Worm (Caenorhabditis elegans) whole organism, L3 larva: Measurements from ENCODE around the gene rml-1.

ENCODE experiments used
- R02D3.7 ChIP-seq: fragments of 150-350 bp; optimal IDR thresholded peaks from 2 replicates; lab custom pipeline; 2014; ENCODE audit warnings: missing biosample characterization, missing genetic modification characterization
- ZK546.5 ChIP-seq: sonication (generic microtip); optimal IDR thresholded peaks from 2 replicates; lab custom pipeline; 2017; ENCODE audit warnings: missing biosample characterization, missing genetic modification characterization
- ama-1 ChIP-seq: fragments of 150-350 bp; optimal IDR thresholded peaks from 2 replicates; lab custom pipeline; 2018
- ceh-16 ChIP-seq: sonication (generic microtip); optimal IDR thresholded peaks from 2 replicates; lab custom pipeline; 2017; ENCODE audit warnings: missing biosample characterization, missing genetic modification characterization
- ceh-28 ChIP-seq: fragments of 150-350 bp; optimal IDR thresholded peaks from 2 replicates; lab custom pipeline; 2014; ENCODE audit warnings: missing biosample characterization, missing genetic modification reagents, missing genetic modification characterization
- ceh-82 ChIP-seq: fragments of 150-350 bp; optimal IDR thresholded peaks from 2 replicates; lab custom pipeline; 2014; ENCODE audit warnings: missing biosample characterization, missing genetic modification characterization
- ceh-9 ChIP-seq: sonication (generic microtip); optimal IDR thresholded peaks from 2 replicates; lab custom pipeline; 2018; ENCODE audit warnings: missing biosample characterization, missing genetic modification characterization
- egl-5 ChIP-seq: fragments of 150-350 bp; optimal IDR thresholded peaks from 2 replicates; lab custom pipeline; 2017; ENCODE audit warnings: missing biosample characterization, missing genetic modification reagents, missing genetic modification characterization, inconsistent platforms
- elt-1 ChIP-seq: fragments of 150-350 bp; optimal IDR thresholded peaks from 2 replicates; lab custom pipeline; 2014; ENCODE audit warnings: missing biosample characterization, missing genetic modification characterization
- elt-3 ChIP-seq, 3 experiments: fragments of 150-350 bp in 1 of 3; sonication (generic microtip) in 2 of 3; optimal IDR thresholded peaks; 2 replicates in 2 of 3; 4 replicates in 1 of 3; lab custom pipeline; 2014 to 2017; ENCODE audit warnings: missing biosample characterization in 3 of 3, missing genetic modification characterization in 3 of 3
- eor-1 ChIP-seq, 2 experiments: fragments of 150-350 bp; optimal IDR thresholded peaks; 2 replicates each; lab custom pipeline; 2014 to 2018; ENCODE audit warnings: missing biosample characterization in 2 of 2, missing genetic modification characterization in 2 of 2
- fkh-10 ChIP-seq: sonication (generic microtip); optimal IDR thresholded peaks from 2 replicates; lab custom pipeline; 2017; ENCODE audit warnings: missing biosample characterization, missing genetic modification reagents, missing genetic modification characterization
- hmg-11 ChIP-seq: sonication (generic microtip); optimal IDR thresholded peaks from 2 replicates; lab custom pipeline; 2016; ENCODE audit warnings: missing genetic modification characterization, missing compliant biosample characterization
- lin-15B ChIP-seq: fragments of 150-350 bp; optimal IDR thresholded peaks from 2 replicates; lab custom pipeline; 2014; ENCODE audit warnings: missing biosample characterization, missing genetic modification characterization
- lsy-12 ChIP-seq: sonication (generic microtip); optimal IDR thresholded peaks from 2 replicates; lab custom pipeline; 2016; ENCODE audit warnings: mild to moderate bottlenecking, missing genetic modification characterization, missing compliant biosample characterization
- mdl-1 ChIP-seq: fragments of 150-350 bp; optimal IDR thresholded peaks from 2 replicates; lab custom pipeline; 2014; ENCODE audit warnings: missing biosample characterization, missing genetic modification characterization
- nhr-12 ChIP-seq: fragments of 150-350 bp; optimal IDR thresholded peaks from 2 replicates; lab custom pipeline; 2014; ENCODE audit warnings: missing biosample characterization, missing genetic modification characterization
- nhr-23 ChIP-seq: fragments of 150-350 bp; optimal IDR thresholded peaks from 2 replicates; lab custom pipeline; 2014; ENCODE audit warnings: missing biosample characterization, missing genetic modification reagents, missing genetic modification characterization
- nhr-237 ChIP-seq: fragments of 150-350 bp; optimal IDR thresholded peaks from 2 replicates; lab custom pipeline; 2014; ENCODE audit warnings: missing biosample characterization, missing genetic modification characterization
- nhr-28 ChIP-seq: fragments of 150-350 bp; optimal IDR thresholded peaks from 2 replicates; lab custom pipeline; 2014; ENCODE audit warnings: missing biosample characterization, missing genetic modification characterization
- nhr-43 ChIP-seq: sonication (generic microtip); optimal IDR thresholded peaks from 2 replicates; lab custom pipeline; 2016; ENCODE audit warnings: mild to moderate bottlenecking, missing genetic modification characterization, missing compliant biosample characterization; ENCODE audit not compliant: poor library complexity, severe bottlenecking
- nhr-76 ChIP-seq: fragments of 150-350 bp; sonication (generic microtip); optimal IDR thresholded peaks from 5 replicates; lab custom pipeline; 2014; ENCODE audit warnings: missing biosample characterization, missing genetic modification characterization
- nhr-77 ChIP-seq: fragments of 150-350 bp; optimal IDR thresholded peaks from 2 replicates; lab custom pipeline; 2014; ENCODE audit warnings: missing biosample characterization, missing genetic modification characterization
- pha-4 ChIP-seq: fragments of 150-350 bp; optimal IDR thresholded peaks from 2 replicates; lab custom pipeline; 2014; ENCODE audit warnings: missing biosample characterization, missing genetic modification reagents, missing genetic modification characterization
- pqm-1 ChIP-seq: fragments of 150-350 bp; optimal IDR thresholded peaks from 2 replicates; lab custom pipeline; 2017; ENCODE audit warnings: missing biosample characterization, missing genetic modification characterization, inconsistent platforms
- sea-2 ChIP-seq: fragments of 150-350 bp; sonication (generic microtip); optimal IDR thresholded peaks from 4 replicates; lab custom pipeline; 2014; ENCODE audit warnings: missing biosample characterization, missing genetic modification reagents, missing genetic modification characterization
- skn-1 ChIP-seq: fragments of 150-350 bp; optimal IDR thresholded peaks from 2 replicates; lab custom pipeline; 2014; ENCODE audit warnings: missing biosample characterization, missing genetic modification characterization
- snpc-4 ChIP-seq: fragments of 150-350 bp; optimal IDR thresholded peaks from 2 replicates; lab custom pipeline; 2014; ENCODE audit warnings: missing biosample characterization, missing genetic modification characterization
- tbx-2 ChIP-seq: sonication (generic microtip); optimal IDR thresholded peaks from 2 replicates; lab custom pipeline; 2016; ENCODE audit warnings: mild to moderate bottlenecking, missing genetic modification characterization, missing compliant biosample characterization
- unc-39 ChIP-seq: sonication (generic microtip); optimal IDR thresholded peaks from 4 replicates; lab custom pipeline; 2017; ENCODE audit warnings: missing biosample characterization, missing genetic modification characterization
- unc-62 ChIP-seq: fragments of 150-350 bp; sonication (generic microtip); optimal IDR thresholded peaks from 4 replicates; lab custom pipeline; 2014; ENCODE audit warnings: missing biosample characterization, missing genetic modification reagents, missing genetic modification characterization
- zag-1 ChIP-seq: fragments of 150-350 bp; optimal IDR thresholded peaks from 2 replicates; lab custom pipeline; 2014; ENCODE audit warnings: missing biosample characterization, missing genetic modification characterization
- ztf-11 ChIP-seq: fragments of 150-350 bp; optimal IDR thresholded peaks from 2 replicates; lab custom pipeline; 2014; ENCODE audit warnings: missing biosample characterization, missing genetic modification characterization
- ztf-4 ChIP-seq: fragments of 150-350 bp; optimal IDR thresholded peaks from 2 replicates; lab custom pipeline; 2014; ENCODE audit warnings: missing biosample characterization, missing genetic modification characterization

rml-1 gene

ce11 chrIII:13768074-13768662 lies at the start of gene rml-1:
TSS of gene rml-1 (minus strand) at chrIII:13768092.
- TF ChIP-seq sea-2 (GFP tag; lab: Kevin White, UChicago) (no peak), pha-4 (tag; lab: Kevin White, UChicago) (peak; percentile 1), hmg-11 (tag; lab: Kevin White, UChicago) (peak; percentile 5)

- no peak for TF ChIP-seq nhr-12 (tag; lab: Kevin White, UChicago)
- no peak for TF ChIP-seq egl-5 (tag; lab: Kevin White, UChicago)
- TF ChIP-seq sea-2 (GFP tag; lab: Kevin White, UChicago): peak; percentile 17
- TF ChIP-seq fkh-10 (GFP tag; lab: Kevin White, UChicago): no peak
- no peak for TF ChIP-seq elt-1
- TF ChIP-seq ceh-82 (tag; lab: Kevin White, UChicago): no peak
- peak; percentile 62 for TF ChIP-seq nhr-43 (tag; lab: Kevin White, UChicago)
- no peak for TF ChIP-seq unc-39
- TF ChIP-seq nhr-23 (tag; lab: Kevin White, UChicago): no peak
- TF ChIP-seq lin-15B (tag; lab: Kevin White, UChicago): no peak
- TF ChIP-seq R02D3.7: no peak
- TF ChIP-seq skn-1: no peak
- peak; percentile 49 for TF ChIP-seq ztf-11 (tag; lab: Kevin White, UChicago)
- no peak for TF ChIP-seq zag-1 (tag; lab: Kevin White, UChicago)
- TF ChIP-seq elt-3 (tag; optimal IDR thresholded peaks at IDR 0.05; lab: Kevin White, UChicago): peak in 1 of 3 experiments; percentile 28
- TF ChIP-seq ztf-4 (tag; lab: Kevin White, UChicago): no peak
- TF ChIP-seq pqm-1 (tag; lab: Kevin White, UChicago): no peak
- no peak for TF ChIP-seq tbx-2 (tag; lab: Kevin White, UChicago)
- TF ChIP-seq, all 47 proteins: peak for 4
Observed at ce11 chrIII:13780199-13780706, 12.4 kb upstream of the rml-1 start, which contains the start of gene pot-3. TSS of gene pot-3 (plus strand) at chrIII:13780215.

ce11 chrIII:13779360-13780093 lies 11.6 kb upstream of the rml-1 start:
- TF ChIP-seq nhr-23 (tag; lab: Kevin White, UChicago) (no peak), ceh-16 (tag; lab: Kevin White, UChicago) (no peak), unc-62 (no peak), tbx-2 (tag; lab: Kevin White, UChicago) (no peak), nhr-12 (tag; lab: Kevin White, UChicago) (no peak), lsy-12 (peak; percentile 34), ceh-9 (tag; lab: Kevin White, UChicago) (no peak), nhr-237 (no peak)

- TF ChIP-seq ceh-82 (tag; lab: Kevin White, UChicago) (no peak), ZK546.5 (peak; percentile 30), ceh-28 (tag; lab: Kevin White, UChicago) (no peak), nhr-237 (no peak), snpc-4 (tag; lab: Kevin White, UChicago) (no peak), nhr-43 (tag; lab: Kevin White, UChicago) (no peak), unc-62 (no peak), eor-1 (tag; optimal IDR thresholded peaks at IDR 0.05; lab: Kevin White, UChicago) (peak in 1 of 2 experiments; percentile 73), unc-39 (no peak), nhr-77 (tag; lab: Kevin White, UChicago) (no peak), elt-1 (no peak), ceh-9 (tag; lab: Kevin White, UChicago) (no peak), tbx-2 (tag; lab: Kevin White, UChicago) (no peak), nhr-76 (tag; lab: Kevin White, UChicago) (peak; percentile 37), pha-4 (tag; lab: Kevin White, UChicago) (no peak)
Observed at ce11 chrIII:13778816-13779215, 10.9 kb upstream of the rml-1 start.

ce11 chrIII:13772876-13773275 lies 5.0 kb upstream of the rml-1 start, which contains the start of gene mdt-29:
TSS of gene mdt-29 (plus strand) at chrIII:13773176.
- TF ChIP-seq ztf-11 (tag; lab: Kevin White, UChicago) (no peak), pqm-1 (tag; lab: Kevin White, UChicago) (no peak), elt-1 (no peak), ztf-4 (tag; lab: Kevin White, UChicago) (no peak), skn-1 (no peak), eor-1 (tag; optimal IDR thresholded peaks at IDR 0.05; lab: Kevin White, UChicago) (no peak), nhr-23 (tag; lab: Kevin White, UChicago) (no peak), nhr-76 (tag; lab: Kevin White, UChicago) (no peak), mdl-1 (tag; lab: Kevin White, UChicago) (no peak), nhr-28 (tag; lab: Kevin White, UChicago) (no peak), ama-1 (lab: Kevin White, UChicago) (no peak), R02D3.7 (no peak), zag-1 (tag; lab: Kevin White, UChicago) (no peak), nhr-77 (tag; lab: Kevin White, UChicago) (no peak)
